Fruit fly (Drosophila melanogaster) whole organism, embryonic: ENCODE data around the gene BBIP1.

Source experiments
- Adf1 ChIP-seq: fragments of 200-800 bp; sonication (Bioruptor generic); IDR thresholded peaks from 2 replicates; pipeline ENCODE4 v1.3.6; 2022; ENCODE audit warnings: missing biosample characterization, missing genetic modification characterization
- Asciz ChIP-seq: fragments of 200-800 bp; sonication (Bioruptor generic); optimal IDR thresholded peaks from 2 replicates; lab custom pipeline; 2017; ENCODE audit warnings: missing biosample characterization, mild to moderate bottlenecking, missing genetic modification characterization, missing genetic modification reagents
- Atf-2 ChIP-seq: fragments of 200-800 bp; sonication (Bioruptor generic); optimal IDR thresholded peaks from 2 replicates; lab custom pipeline; 2016; ENCODE audit warnings: missing biosample characterization, missing genetic modification characterization
- CG10209 ChIP-seq: fragments of 200-800 bp; sonication (Bioruptor generic); optimal IDR thresholded peaks from 3 replicates; lab custom pipeline; 2017; ENCODE audit warnings: missing biosample characterization, mild to moderate bottlenecking, missing genetic modification characterization, missing genetic modification reagents
- CG10431 ChIP-seq: fragments of 200-800 bp; sonication (Bioruptor generic); optimal IDR thresholded peaks from 3 replicates; lab custom pipeline; 2018; ENCODE audit warnings: missing biosample characterization, mild to moderate bottlenecking, missing genetic modification characterization
- CG12104 ChIP-seq: fragments of 200-800 bp; sonication (Bioruptor generic); optimal IDR thresholded peaks from 3 replicates; lab custom pipeline; 2016; ENCODE audit warnings: missing biosample characterization, missing genetic modification characterization
- CG12155 ChIP-seq: fragments of 200-800 bp; sonication (Bioruptor generic); optimal IDR thresholded peaks from 3 replicates; lab custom pipeline; 2016; ENCODE audit warnings: missing biosample characterization, missing genetic modification characterization
- CG13296 ChIP-seq: fragments of 200-800 bp; sonication (Bioruptor generic); optimal IDR thresholded peaks from 3 replicates; lab custom pipeline; 2018; ENCODE audit warnings: missing biosample characterization, mild to moderate bottlenecking, missing genetic modification characterization
- CG14667 ChIP-seq: fragments of 200-800 bp; sonication (Bioruptor generic); IDR thresholded peaks from 2 replicates; pipeline ENCODE4 v1.3.6; 2022; ENCODE audit warnings: missing biosample characterization, missing genetic modification characterization
- CG16779 ChIP-seq: fragments of 200-800 bp; sonication (Bioruptor generic); IDR thresholded peaks from 2 replicates; pipeline ENCODE4 v1.3.6; 2022; ENCODE audit warnings: missing biosample characterization, missing genetic modification characterization
- CG17186 ChIP-seq: fragments of 200-800 bp; sonication (Bioruptor generic); optimal IDR thresholded peaks from 3 replicates; lab custom pipeline; 2017; ENCODE audit warnings: missing biosample characterization, missing genetic modification reagents, missing genetic modification characterization
- CG17829 ChIP-seq: fragments of 200-800 bp; optimal IDR thresholded peaks from 2 replicates; lab custom pipeline; 2019; ENCODE audit warnings: missing biosample characterization, mild to moderate bottlenecking, missing genetic modification characterization, moderate library complexity
- CG18262 ChIP-seq: fragments of 200-800 bp; optimal IDR thresholded peaks from 3 replicates; lab custom pipeline; 2019; ENCODE audit warnings: missing biosample characterization, mild to moderate bottlenecking, missing genetic modification characterization, moderate library complexity
- CG2120 ChIP-seq: fragments of 200-800 bp; sonication (Bioruptor generic); optimal IDR thresholded peaks from 3 replicates; lab custom pipeline; 2016; ENCODE audit warnings: missing biosample characterization, missing genetic modification characterization
- CG2889 ChIP-seq: fragments of 200-800 bp; sonication (Bioruptor generic); IDR thresholded peaks from 3 replicates; pipeline ENCODE4 v1.3.6; 2022; ENCODE audit warnings: missing biosample characterization, missing genetic modification characterization
- CG32532 ChIP-seq: fragments of 200-800 bp; sonication (Bioruptor generic); IDR thresholded peaks from 2 replicates; pipeline ENCODE4 v1.3.6; 2022; ENCODE audit warnings: missing biosample characterization, missing genetic modification characterization
- CG33557 ChIP-seq: fragments of 200-800 bp; sonication (Bioruptor generic); optimal IDR thresholded peaks from 2 replicates; lab custom pipeline; 2019; ENCODE audit warnings: missing biosample characterization, mild to moderate bottlenecking, missing genetic modification characterization, moderate library complexity
- CG4730 ChIP-seq: fragments of 200-800 bp; sonication (Bioruptor generic); IDR thresholded peaks from 2 replicates; pipeline ENCODE4 v1.3.6; 2022; ENCODE audit warnings: missing biosample characterization, missing genetic modification characterization
- CG4854 ChIP-seq: fragments of 200-800 bp; sonication (Bioruptor generic); optimal IDR thresholded peaks from 2 replicates; lab custom pipeline; 2016; ENCODE audit warnings: missing biosample characterization, missing genetic modification characterization, inconsistent platforms
- CG6854 ChIP-seq: fragments of 200-800 bp; sonication (Bioruptor generic); optimal IDR thresholded peaks from 3 replicates; lab custom pipeline; 2017; ENCODE audit warnings: missing biosample characterization, mild to moderate bottlenecking, missing genetic modification characterization
- CG7372 ChIP-seq: fragments of 200-800 bp; sonication (Bioruptor generic); IDR thresholded peaks from 2 replicates; pipeline ENCODE4 v1.3.6; 2022; ENCODE audit warnings: missing biosample characterization, missing genetic modification characterization
- CG7839 ChIP-seq: fragments of 200-800 bp; sonication (Bioruptor generic); optimal IDR thresholded peaks from 3 replicates; lab custom pipeline; 2018; ENCODE audit warnings: missing biosample characterization, mild to moderate bottlenecking, missing genetic modification characterization, moderate library complexity
- CG8281 ChIP-seq: fragments of 200-800 bp; sonication (Bioruptor generic); optimal IDR thresholded peaks from 2 replicates; lab custom pipeline; 2018; ENCODE audit warnings: missing biosample characterization, mild to moderate bottlenecking, missing genetic modification characterization, moderate library complexity
- Dll ChIP-seq: fragments of 200-800 bp; sonication (Bioruptor generic); IDR thresholded peaks from 4 replicates; pipeline ENCODE4 v1.3.6; 2022; ENCODE audit warnings: missing biosample characterization, missing genetic modification characterization; ENCODE audit not compliant: partially characterized antibody
- Dref ChIP-seq: fragments of 200-800 bp; sonication (Bioruptor generic); IDR thresholded peaks from 2 replicates; pipeline ENCODE4 v1.3.6; 2022; ENCODE audit warnings: missing biosample characterization, missing genetic modification characterization
- ERR ChIP-seq: fragments of 200-800 bp; sonication (Bioruptor generic); optimal IDR thresholded peaks from 2 replicates; lab custom pipeline; 2016; ENCODE audit warnings: missing biosample characterization, missing genetic modification characterization
- Kr ChIP-seq: fragments of 200-800 bp; sonication (Bioruptor generic); optimal IDR thresholded peaks from 2 replicates; lab custom pipeline; 2017; ENCODE audit warnings: missing biosample characterization, mild to moderate bottlenecking, missing genetic modification characterization
- Lhr ChIP-seq: fragments of 200-800 bp; sonication (Bioruptor generic); optimal IDR thresholded peaks from 3 replicates; lab custom pipeline; 2017; ENCODE audit warnings: mild to moderate bottlenecking, missing biosample characterization, missing genetic modification reagents, missing genetic modification characterization
- PHDP ChIP-seq: fragments of 200-800 bp; sonication (Bioruptor generic); optimal IDR thresholded peaks from 3 replicates; lab custom pipeline; 2018; ENCODE audit warnings: missing biosample characterization, mild to moderate bottlenecking, missing genetic modification characterization, moderate library complexity
- Sin3A ChIP-seq: fragments of >200 bp; optimal IDR thresholded peaks from 2 replicates; lab custom pipeline; 2018
- Tbp ChIP-seq: fragments of >200 bp; optimal IDR thresholded peaks from 2 replicates; lab custom pipeline; 2018; ENCODE audit warnings: missing biosample characterization, missing genetic modification characterization
- cad ChIP-seq: fragments of >200 bp; optimal IDR thresholded peaks from 2 replicates; lab custom pipeline; 2017; ENCODE audit warnings: missing biosample characterization, missing genetic modification characterization
- cas ChIP-seq: fragments of 200-800 bp; sonication (Bioruptor generic); IDR thresholded peaks from 2 replicates; pipeline ENCODE4 v1.3.6; 2022; ENCODE audit warnings: missing biosample characterization, missing genetic modification characterization
- caup ChIP-seq: fragments of 200-800 bp; sonication (Bioruptor generic); optimal IDR thresholded peaks from 3 replicates; lab custom pipeline; 2017; ENCODE audit warnings: missing biosample characterization, mild to moderate bottlenecking, missing genetic modification characterization, moderate library complexity; ENCODE audit not compliant: severe bottlenecking
- corto ChIP-seq: fragments of 200-800 bp; sonication (Bioruptor generic); optimal IDR thresholded peaks from 2 replicates; lab custom pipeline; 2016; ENCODE audit warnings: missing biosample characterization, mild to moderate bottlenecking, missing genetic modification characterization, moderate library complexity
- crol ChIP-seq: fragments of 200-800 bp; sonication (Bioruptor generic); IDR thresholded peaks from 2 replicates; pipeline ENCODE4 v1.3.6; 2022; ENCODE audit warnings: missing biosample characterization, missing genetic modification characterization
- crp ChIP-seq, 2 experiments: fragments of 200-800 bp; sonication (Bioruptor generic); optimal IDR thresholded peaks; 2 replicates in 1 of 2; 3 replicates in 1 of 2; lab custom pipeline; 2017; ENCODE audit warnings: missing biosample characterization in 2 of 2, missing genetic modification characterization in 2 of 2, mild to moderate bottlenecking in 1 of 2, moderate library complexity in 1 of 2
- dmrt99B ChIP-seq: fragments of 200-800 bp; sonication (Bioruptor generic); optimal IDR thresholded peaks from 2 replicates; lab custom pipeline; 2018; ENCODE audit warnings: missing biosample characterization, mild to moderate bottlenecking, missing genetic modification characterization, moderate library complexity
- gsb-n ChIP-seq: fragments of 200-800 bp; sonication (Bioruptor generic); optimal IDR thresholded peaks from 3 replicates; lab custom pipeline; 2018; ENCODE audit warnings: missing biosample characterization, mild to moderate bottlenecking, missing genetic modification characterization
- gt ChIP-seq: fragments of 200-800 bp; sonication (Bioruptor generic); IDR thresholded peaks from 2 replicates; pipeline ENCODE4 v1.3.6; 2022; ENCODE audit warnings: missing biosample characterization, missing genetic modification characterization
- luna ChIP-seq: fragments of 200-800 bp; sonication (Bioruptor generic); optimal IDR thresholded peaks from 2 replicates; lab custom pipeline; 2016; ENCODE audit warnings: missing biosample characterization, missing genetic modification characterization
- mam ChIP-seq: fragments of 200-800 bp; sonication (Bioruptor generic); optimal IDR thresholded peaks from 3 replicates; lab custom pipeline; 2016; ENCODE audit warnings: missing biosample characterization, missing genetic modification characterization
- mld ChIP-seq: fragments of 200-800 bp; sonication (Bioruptor generic); IDR thresholded peaks from 3 replicates; pipeline ENCODE4 v1.3.6; 2022; ENCODE audit warnings: missing biosample characterization, missing genetic modification characterization; ENCODE audit not compliant: partially characterized antibody
- run ChIP-seq: fragments of 200-800 bp; sonication (Bioruptor generic); optimal IDR thresholded peaks from 3 replicates; lab custom pipeline; 2018; ENCODE audit warnings: missing biosample characterization, mild to moderate bottlenecking, missing genetic modification characterization
- sens-2 ChIP-seq: fragments of 200-800 bp; sonication (Bioruptor generic); IDR thresholded peaks from 2 replicates; pipeline ENCODE4 v1.3.6; 2022; ENCODE audit warnings: missing biosample characterization, missing genetic modification characterization
- slbo ChIP-seq: fragments of 200-800 bp; sonication (Bioruptor generic); IDR thresholded peaks from 2 replicates; pipeline ENCODE4 v1.3.6; 2022; ENCODE audit warnings: missing biosample characterization, missing genetic modification characterization
- sob ChIP-seq: fragments of 200-800 bp; sonication (Bioruptor generic); IDR thresholded peaks from 2 replicates; pipeline ENCODE4 v1.3.6; 2022; ENCODE audit warnings: missing biosample characterization, missing genetic modification characterization
- stc ChIP-seq: fragments of 200-800 bp; sonication (Bioruptor generic); IDR thresholded peaks from 2 replicates; pipeline ENCODE4 v1.3.6; 2022; ENCODE audit warnings: missing biosample characterization, missing genetic modification characterization
- tio ChIP-seq: fragments of 200-800 bp; sonication (Bioruptor generic); optimal IDR thresholded peaks from 2 replicates; lab custom pipeline; 2017; ENCODE audit warnings: missing biosample characterization, missing genetic modification characterization, inconsistent platforms
- unpg ChIP-seq: fragments of 200-800 bp; sonication (Bioruptor generic); optimal IDR thresholded peaks from 3 replicates; lab custom pipeline; 2018; ENCODE audit warnings: missing biosample characterization, mild to moderate bottlenecking, missing genetic modification characterization, moderate library complexity
- wdn ChIP-seq: fragments of 200-800 bp; sonication (Bioruptor generic); IDR thresholded peaks from 2 replicates; pipeline ENCODE4 v1.3.6; 2022; ENCODE audit warnings: missing biosample characterization, missing genetic modification characterization
- wek ChIP-seq: fragments of 200-800 bp; sonication (Bioruptor generic); optimal IDR thresholded peaks from 3 replicates; lab custom pipeline; 2018; ENCODE audit warnings: missing biosample characterization, mild to moderate bottlenecking, missing genetic modification characterization, moderate library complexity
- wor ChIP-seq: fragments of 200-800 bp; sonication (Bioruptor generic); IDR thresholded peaks from 2 replicates; pipeline ENCODE4 v1.3.6; 2022; ENCODE audit warnings: missing biosample characterization, missing genetic modification characterization

Gene BBIP1

DNA sequence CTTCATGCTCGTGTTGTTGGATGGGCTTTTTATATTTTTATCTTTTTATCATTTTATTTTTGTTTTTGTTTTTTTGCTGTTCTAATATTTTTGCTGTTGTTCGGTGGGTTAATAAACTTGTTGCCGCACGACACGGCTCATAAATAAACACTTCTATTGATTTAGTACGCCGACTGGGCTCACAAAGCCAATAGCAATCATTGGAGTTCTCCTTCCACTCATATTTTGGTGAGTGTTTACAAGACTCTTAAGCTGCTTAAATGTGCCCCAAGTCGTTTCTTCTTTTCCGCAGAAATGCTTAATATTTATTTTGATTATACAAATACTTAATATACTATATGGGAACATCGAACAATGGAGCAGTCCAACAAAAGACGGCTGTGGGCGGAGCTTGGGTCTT is 14.0 kb upstream of the BBIP1 start (continued):
- TF ChIP-seq CG33557: peak; percentile 51
- TF ChIP-seq mam (GFP tag; lab: Kevin White, UChicago): no peak
- no peak for TF ChIP-seq dmrt99B (tag; lab: Kevin White, UChicago)
- TF ChIP-seq CG10209 (GFP tag; lab: Kevin White, UChicago): peak; percentile 5
- peak; percentile 0 for TF ChIP-seq CG7839 (tag; lab: Kevin White, UChicago)
- no peak for TF ChIP-seq cas (GFP tag; lab: Robert Waterston, UW)
- no peak for TF ChIP-seq ERR (GFP tag; lab: Kevin White, UChicago)
- no peak for TF ChIP-seq mld (GFP tag; lab: Robert Waterston, UW)
- TF ChIP-seq wor (GFP tag; lab: Robert Waterston, UW): no peak
- peak; percentile 48 for TF ChIP-seq PHDP (tag; lab: Kevin White, UChicago)
- no peak for TF ChIP-seq CG2120 (GFP tag; lab: Kevin White, UChicago)
- no peak for TF ChIP-seq CG12104 (GFP tag; lab: Kevin White, UChicago)
- TF ChIP-seq Kr (GFP tag; lab: Kevin White, UChicago): no peak
- TF ChIP-seq CG2889: no peak
- no peak for TF ChIP-seq CG17829 (tag; lab: Kevin White, UChicago)
- no peak for TF ChIP-seq slbo (GFP tag; lab: Robert Waterston, UW)
- TF ChIP-seq CG8281 (tag; lab: Kevin White, UChicago): no peak
- peak; percentile 22 for TF ChIP-seq CG10431
- TF ChIP-seq CG32532: no peak
- TF ChIP-seq gt (GFP tag; lab: Robert Waterston, UW): no peak
- TF ChIP-seq cad (GFP tag; lab: Kevin White, UChicago): no peak
- no peak for TF ChIP-seq luna (GFP tag; lab: Kevin White, UChicago)
- no peak for TF ChIP-seq Atf-2 (GFP tag; lab: Kevin White, UChicago)
- no peak for TF ChIP-seq unpg (GFP tag; lab: Kevin White, UChicago)
- peak; percentile 4 for TF ChIP-seq Asciz (GFP tag; lab: Kevin White, UChicago)
- TF ChIP-seq Tbp (GFP tag; lab: Kevin White, UChicago): no peak
- TF ChIP-seq run: no peak
- TF ChIP-seq CG17186: no peak
- peak; percentile 54 for TF ChIP-seq caup (GFP tag; lab: Kevin White, UChicago)
- TF ChIP-seq wek (GFP tag; lab: Kevin White, UChicago): no peak
- no peak for TF ChIP-seq CG14667
- TF ChIP-seq CG6854 (GFP tag; lab: Kevin White, UChicago): no peak
- no peak for TF ChIP-seq corto (GFP tag; lab: Kevin White, UChicago)
- no peak for TF ChIP-seq crp (GFP tag; optimal IDR thresholded peaks at IDR 0.05; lab: Kevin White, UChicago)
- TF ChIP-seq CG7372: no peak
- no peak for TF ChIP-seq CG16779 (GFP tag; lab: Robert Waterston, UW)
- TF ChIP-seq CG4854 (GFP tag; lab: Kevin White, UChicago): no peak
- TF ChIP-seq Sin3A: no peak
- TF ChIP-seq Adf1 (GFP tag; lab: Robert Waterston, UW): no peak
- no peak for TF ChIP-seq sens-2
- TF ChIP-seq CG12155 (GFP tag; lab: Kevin White, UChicago): no peak
- TF ChIP-seq tio (GFP tag; lab: Kevin White, UChicago): no peak
- peak; percentile 34 for TF ChIP-seq gsb-n (tag; lab: Kevin White, UChicago)
- no peak for TF ChIP-seq stc (GFP tag; lab: Robert Waterston, UW)
- TF ChIP-seq Dll: no peak
- TF ChIP-seq CG13296 (GFP tag; lab: Kevin White, UChicago): peak; percentile 18
- TF ChIP-seq CG18262: peak; percentile 6
- TF ChIP-seq Dref: no peak
- no peak for TF ChIP-seq CG4730
- TF ChIP-seq Lhr: no peak
- TF ChIP-seq wdn (GFP tag; lab: Robert Waterston, UW): no peak
- no peak for TF ChIP-seq crol (GFP tag; lab: Robert Waterston, UW)
- no peak for TF ChIP-seq sob
